Worm (Caenorhabditis elegans) whole organism, mixed stage, embryonic: ENCODE results near the gene try-10.

Experiments
- M03D4.4 ChIP-seq: sonication (generic microtip); optimal IDR thresholded peaks from 2 replicates; lab custom pipeline; 2017; ENCODE audit warnings: mild to moderate bottlenecking, missing genetic modification characterization, missing compliant biosample characterization
- drap-1 ChIP-seq: fragments of 200-800 bp; sonication (Bioruptor generic); optimal IDR thresholded peaks from 3 replicates; lab custom pipeline; 2018; ENCODE audit warnings: mild to moderate bottlenecking, missing genetic modification characterization, missing compliant biosample characterization
- lin-13 ChIP-seq: fragments of 150-350 bp; optimal IDR thresholded peaks from 2 replicates; lab custom pipeline; 2014; ENCODE audit warnings: missing biosample characterization, missing genetic modification characterization
- nhr-12 ChIP-seq: fragments of 150-350 bp; optimal IDR thresholded peaks from 2 replicates; lab custom pipeline; 2014; ENCODE audit warnings: missing biosample characterization, missing genetic modification characterization
- snpc-4 ChIP-seq: fragments of 150-350 bp; optimal IDR thresholded peaks from 2 replicates; lab custom pipeline; 2014; ENCODE audit warnings: missing biosample characterization, missing genetic modification characterization
- tbx-8 ChIP-seq: fragments of 200-800 bp; sonication (Bioruptor generic); optimal IDR thresholded peaks from 2 replicates; lab custom pipeline; 2018; ENCODE audit warnings: mild to moderate bottlenecking, missing genetic modification characterization, moderate library complexity, missing compliant biosample characterization

- TF ChIP-seq M03D4.4 (tag; lab: Kevin White, UChicago) (no peak), nhr-12 (tag; lab: Kevin White, UChicago) (no peak), lin-13 (tag; lab: Kevin White, UChicago) (no peak), tbx-8 (GFP tag; lab: Kevin White, UChicago) (no peak), snpc-4 (tag; lab: Kevin White, UChicago) (no peak), drap-1 (no peak)
These were observed 44.5 kb downstream of the try-10 start, which contains the start of gene lin-46 for ce11 chrV:12968555-12968954.
